Fruit fly (Drosophila melanogaster) whole organism, prepupa: ENCODE results near the gene CG31952.
A peak's percentile ranks its signal among the peaks of the same experiment; 100 is the strongest.

ENCODE experiments used
- Blimp-1 ChIP-seq: fragments of 200-800 bp; sonication (Bioruptor generic); optimal IDR thresholded peaks from 3 replicates; lab custom pipeline; 2017; ENCODE audit warnings: missing biosample characterization, missing genetic modification characterization, mild to moderate bottlenecking, moderate library complexity, missing genetic modification reagents
- CG10631 ChIP-seq: fragments of 200-800 bp; sonication (Bioruptor generic); optimal IDR thresholded peaks from 2 replicates; lab custom pipeline; 2016; ENCODE audit warnings: missing biosample characterization, missing genetic modification characterization
- CG11294 ChIP-seq: fragments of 200-800 bp; sonication (Bioruptor generic); IDR thresholded peaks from 2 replicates; pipeline ENCODE4 v1.3.6; 2022; ENCODE audit warnings: missing biosample characterization, missing genetic modification characterization
- CG11762 ChIP-seq: fragments of 200-800 bp; sonication (Bioruptor generic); optimal IDR thresholded peaks from 3 replicates; lab custom pipeline; 2016; ENCODE audit warnings: missing biosample characterization, missing genetic modification characterization; ENCODE audit not compliant: insufficient read depth
- CG11902 ChIP-seq: fragments of 200-800 bp; sonication (Bioruptor generic); optimal IDR thresholded peaks from 3 replicates; lab custom pipeline; 2016; ENCODE audit warnings: missing biosample characterization, missing genetic modification characterization
- CG15336 ChIP-seq: fragments of 200-800 bp; sonication (Bioruptor generic); IDR thresholded peaks from 2 replicates; pipeline ENCODE4 v1.3.6; 2022; ENCODE audit warnings: missing biosample characterization, missing genetic modification characterization
- CG1621 ChIP-seq: fragments of 200-800 bp; sonication (Bioruptor generic); optimal IDR thresholded peaks from 3 replicates; lab custom pipeline; 2018; ENCODE audit warnings: missing biosample characterization, mild to moderate bottlenecking, missing genetic modification characterization
- CG16779 ChIP-seq: fragments of 200-800 bp; sonication (Bioruptor generic); optimal IDR thresholded peaks from 3 replicates; lab custom pipeline; 2017; ENCODE audit warnings: missing biosample characterization, mild to moderate bottlenecking, missing genetic modification characterization
- CG3032 ChIP-seq: fragments of 200-800 bp; optimal IDR thresholded peaks from 2 replicates; lab custom pipeline; 2019; ENCODE audit warnings: missing biosample characterization, mild to moderate bottlenecking, missing genetic modification characterization, moderate library complexity
- CG31627 ChIP-seq: fragments of 200-800 bp; sonication (Bioruptor generic); optimal IDR thresholded peaks from 3 replicates; lab custom pipeline; 2016; ENCODE audit warnings: missing biosample characterization, missing genetic modification characterization
- CG32006 ChIP-seq: fragments of 200-800 bp; sonication (Bioruptor generic); optimal IDR thresholded peaks from 3 replicates; lab custom pipeline; 2017; ENCODE audit warnings: missing biosample characterization, mild to moderate bottlenecking, missing genetic modification characterization
- CG34406 ChIP-seq: fragments of 200-800 bp; sonication (Bioruptor generic); optimal IDR thresholded peaks from 3 replicates; lab custom pipeline; 2016; ENCODE audit warnings: missing biosample characterization, missing genetic modification characterization
- CG3919 ChIP-seq: fragments of 200-800 bp; sonication (Bioruptor generic); optimal IDR thresholded peaks from 3 replicates; lab custom pipeline; 2016; ENCODE audit warnings: missing biosample characterization, missing genetic modification characterization
- CG6163 ChIP-seq: fragments of 200-800 bp; sonication (Bioruptor generic); IDR thresholded peaks from 3 replicates; pipeline ENCODE4 v1.3.6; 2022; ENCODE audit warnings: missing biosample characterization, missing genetic modification characterization
- CG6276 ChIP-seq: fragments of 200-800 bp; sonication (Bioruptor generic); optimal IDR thresholded peaks from 2 replicates; lab custom pipeline; 2017; ENCODE audit warnings: missing biosample characterization, mild to moderate bottlenecking, missing genetic modification characterization
- CG6792 ChIP-seq: fragments of 200-800 bp; sonication (Bioruptor generic); optimal IDR thresholded peaks from 3 replicates; lab custom pipeline; 2016; ENCODE audit warnings: missing biosample characterization, missing genetic modification characterization
- CG6854 ChIP-seq: fragments of 200-800 bp; sonication (Bioruptor generic); optimal IDR thresholded peaks from 2 replicates; lab custom pipeline; 2017; ENCODE audit warnings: missing biosample characterization, mild to moderate bottlenecking, missing genetic modification characterization
- CG7368 ChIP-seq: fragments of 200-800 bp; sonication (Bioruptor generic); optimal IDR thresholded peaks from 3 replicates; lab custom pipeline; 2016; ENCODE audit warnings: missing biosample characterization, missing genetic modification characterization
- CG8119 ChIP-seq: fragments of 200-800 bp; sonication (Bioruptor generic); IDR thresholded peaks from 3 replicates; pipeline ENCODE4 v1.3.6; 2022; ENCODE audit warnings: missing biosample characterization, missing genetic modification characterization
- CG8319 ChIP-seq: fragments of 200-800 bp; sonication (Bioruptor generic); optimal IDR thresholded peaks from 3 replicates; lab custom pipeline; 2016; ENCODE audit warnings: missing biosample characterization, missing genetic modification characterization
- CG8632 ChIP-seq: fragments of 200-800 bp; sonication (Bioruptor generic); optimal IDR thresholded peaks from 3 replicates; lab custom pipeline; 2016; ENCODE audit warnings: missing biosample characterization, missing genetic modification characterization
- CG9139 ChIP-seq: fragments of 200-800 bp; sonication (Bioruptor generic); optimal IDR thresholded peaks from 3 replicates; lab custom pipeline; 2017; ENCODE audit warnings: missing biosample characterization, mild to moderate bottlenecking, missing genetic modification characterization
- Eip78C ChIP-seq: fragments of 200-800 bp; sonication (Bioruptor generic); peaks from one replicate; lab custom pipeline; 2016; ENCODE audit warnings: missing biosample characterization, missing genetic modification characterization
- Eip93F ChIP-seq: fragments of 200-800 bp; sonication (Bioruptor generic); optimal IDR thresholded peaks from 2 replicates; lab custom pipeline; 2016; ENCODE audit warnings: missing biosample characterization, mild to moderate bottlenecking, missing genetic modification characterization
- Ets21C ChIP-seq: fragments of 200-800 bp; sonication (Bioruptor generic); optimal IDR thresholded peaks from 3 replicates; lab custom pipeline; 2016; ENCODE audit warnings: missing biosample characterization, missing genetic modification characterization
- Ets96B ChIP-seq: fragments of 200-800 bp; optimal IDR thresholded peaks from 2 replicates; lab custom pipeline; 2019; ENCODE audit warnings: missing biosample characterization, mild to moderate bottlenecking, missing genetic modification characterization, moderate library complexity
- Gug ChIP-seq: fragments of 200-800 bp; sonication (Bioruptor generic); IDR thresholded peaks from 2 replicates; pipeline ENCODE4 v1.3.6; 2022; ENCODE audit warnings: missing biosample characterization, missing genetic modification characterization
- Hr38 ChIP-seq: sonication (Bioruptor generic); optimal IDR thresholded peaks from 2 replicates; lab custom pipeline; 2016; ENCODE audit warnings: missing biosample characterization, missing genetic modification characterization
- Hr39 ChIP-seq: fragments of 200-800 bp; sonication (Bioruptor generic); optimal IDR thresholded peaks from 2 replicates; lab custom pipeline; 2016; ENCODE audit warnings: missing biosample characterization, missing genetic modification characterization
- Lpt ChIP-seq: fragments of 200-800 bp; sonication (Bioruptor generic); optimal IDR thresholded peaks from 3 replicates; lab custom pipeline; 2016; ENCODE audit warnings: missing biosample characterization, missing genetic modification characterization
- Sox14 ChIP-seq: fragments of 200-800 bp; sonication (Bioruptor generic); optimal IDR thresholded peaks from 3 replicates; lab custom pipeline; 2016; ENCODE audit warnings: missing biosample characterization, missing genetic modification characterization
- Sox15 ChIP-seq: fragments of 200-800 bp; sonication (Bioruptor generic); optimal IDR thresholded peaks from 3 replicates; lab custom pipeline; 2016; ENCODE audit warnings: missing biosample characterization, missing genetic modification characterization
- achi ChIP-seq: fragments of 200-800 bp; sonication (Bioruptor generic); optimal IDR thresholded peaks from 3 replicates; lab custom pipeline; 2016; ENCODE audit warnings: missing biosample characterization, missing genetic modification characterization
- cyc ChIP-seq: fragments of 200-800 bp; sonication (Bioruptor generic); optimal IDR thresholded peaks from 3 replicates; lab custom pipeline; 2016; ENCODE audit warnings: missing biosample characterization, missing genetic modification characterization
- dac ChIP-seq: fragments of 200-800 bp; sonication (Bioruptor generic); optimal IDR thresholded peaks from 2 replicates; lab custom pipeline; 2017; ENCODE audit warnings: missing biosample characterization, mild to moderate bottlenecking, missing genetic modification characterization
- dsx ChIP-seq: fragments of 200-800 bp; optimal IDR thresholded peaks from 3 replicates; lab custom pipeline; 2019; ENCODE audit warnings: missing biosample characterization, mild to moderate bottlenecking, missing genetic modification characterization, moderate library complexity; ENCODE audit not compliant: poor library complexity, severe bottlenecking
- eg ChIP-seq: fragments of 200-800 bp; sonication (Bioruptor generic); IDR thresholded peaks from 3 replicates; pipeline ENCODE4 v1.3.6; 2022; ENCODE audit warnings: missing biosample characterization, missing genetic modification characterization
- esn ChIP-seq: fragments of 200-800 bp; sonication (Bioruptor generic); optimal IDR thresholded peaks from 2 replicates; lab custom pipeline; 2016; ENCODE audit warnings: missing biosample characterization, mild to moderate bottlenecking, missing genetic modification characterization, moderate library complexity
- fd59A ChIP-seq: fragments of 200-800 bp; sonication (Bioruptor generic); optimal IDR thresholded peaks from 2 replicates; lab custom pipeline; 2017; ENCODE audit warnings: missing biosample characterization, mild to moderate bottlenecking, missing genetic modification characterization, missing genetic modification reagents
- fd85E ChIP-seq: fragments of 200-800 bp; sonication (Bioruptor generic); optimal IDR thresholded peaks from 3 replicates; lab custom pipeline; 2016; ENCODE audit warnings: missing biosample characterization, missing genetic modification characterization
- fkh ChIP-seq: fragments of 200-800 bp; sonication (Bioruptor generic); optimal IDR thresholded peaks from 3 replicates; lab custom pipeline; 2017; ENCODE audit warnings: missing biosample characterization, mild to moderate bottlenecking, missing genetic modification characterization, moderate library complexity
- lz ChIP-seq: fragments of 200-800 bp; sonication (Bioruptor generic); optimal IDR thresholded peaks from 3 replicates; lab custom pipeline; 2016; ENCODE audit warnings: missing biosample characterization, missing genetic modification characterization
- net ChIP-seq: fragments of 200-800 bp; sonication (Bioruptor generic); optimal IDR thresholded peaks from 3 replicates; lab custom pipeline; 2016; ENCODE audit warnings: missing biosample characterization, missing genetic modification characterization
- salr ChIP-seq, 2 experiments: fragments of 200-800 bp; sonication (Bioruptor generic); optimal IDR thresholded peaks; 3 replicates each; lab custom pipeline; 2016 to 2018; ENCODE audit warnings: missing biosample characterization in 2 of 2, missing genetic modification characterization in 2 of 2, mild to moderate bottlenecking in 1 of 2
- spab ChIP-seq: fragments of 200-800 bp; sonication (Bioruptor generic); optimal IDR thresholded peaks from 2 replicates; lab custom pipeline; 2017; ENCODE audit warnings: missing biosample characterization, mild to moderate bottlenecking, missing genetic modification characterization, missing genetic modification reagents
- ss ChIP-seq, 2 experiments: fragments of 200-800 bp; sonication (Bioruptor generic); optimal IDR thresholded peaks; 2 replicates in 1 of 2; 3 replicates in 1 of 2; lab custom pipeline; 2017 to 2018; ENCODE audit warnings: mild to moderate bottlenecking in 2 of 2, missing biosample characterization in 2 of 2, missing genetic modification characterization in 2 of 2, moderate library complexity in 1 of 2
- vri ChIP-seq: fragments of 200-800 bp; sonication (Bioruptor generic); optimal IDR thresholded peaks from 3 replicates; lab custom pipeline; 2016; ENCODE audit warnings: missing biosample characterization, mild to moderate bottlenecking, missing genetic modification characterization

The CG31952 gene

DNA sequence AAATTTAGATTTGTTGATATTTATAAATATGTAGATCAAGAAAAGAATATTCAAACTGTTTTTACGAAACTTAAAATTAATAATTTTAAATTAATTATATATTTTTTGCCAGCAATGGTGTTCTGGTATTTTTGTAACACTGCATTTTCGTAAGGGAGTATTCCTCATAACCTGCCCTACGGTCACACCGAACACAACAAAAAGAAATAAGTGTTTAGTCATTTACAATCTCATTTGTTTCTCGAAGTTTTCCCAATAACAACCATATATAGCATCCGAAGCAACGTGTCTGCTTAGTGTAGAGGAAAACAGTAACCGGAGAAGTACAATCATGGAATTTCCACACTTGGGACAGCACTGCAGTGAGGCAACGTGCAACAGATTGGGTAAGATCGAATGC, 35.8 kb downstream of the CG31952 start, which contains the start of gene CG12795:
TSS of gene CG12795 (plus strand) at position 181 of the 400 bp plus-strand sequence.
- no peak for TF ChIP-seq dac (GFP tag; lab: Kevin White, UChicago)
- TF ChIP-seq CG9139, result no peak
- peak; percentile 6 for TF ChIP-seq CG6854 (GFP tag; lab: Kevin White, UChicago)

DNA sequence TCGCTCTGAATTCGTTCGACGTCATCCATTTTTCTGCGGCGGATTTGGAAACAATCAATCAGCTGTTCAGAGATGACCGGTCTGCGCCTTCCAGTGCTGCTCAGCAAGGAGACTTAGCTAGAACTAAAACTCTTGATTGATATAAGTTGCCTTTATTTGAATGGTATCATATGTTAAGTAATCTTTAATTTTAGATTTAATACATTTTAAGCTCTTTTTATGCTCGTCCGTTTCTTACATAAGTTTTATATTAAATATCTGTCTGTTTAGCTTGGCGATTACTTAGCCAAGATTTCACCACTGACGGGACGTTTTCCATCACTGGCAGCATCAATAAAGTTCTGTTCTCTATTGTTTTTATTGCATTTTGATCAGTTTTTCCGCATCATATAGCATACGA, 40.5 kb downstream of the CG31952 start, which contains the start of the genes Cog3 and Sec5:
TSS of gene Cog3 (minus strand) at position 58 of the 400 bp plus-strand sequence.
TSS of gene Sec5 (plus strand) at position 296 of the 400 bp plus-strand sequence.
- TF ChIP-seq fd59A, result peak; percentile 37
- no peak for TF ChIP-seq CG6792 (GFP tag; lab: Kevin White, UChicago)
- TF ChIP-seq vri, result no peak
- TF ChIP-seq Eip93F (GFP tag; lab: Kevin White, UChicago), result no peak
- TF ChIP-seq CG34406 (GFP tag; lab: Kevin White, UChicago), result no peak
- peak; percentile 36 for TF ChIP-seq CG11902 (GFP tag; lab: Kevin White, UChicago)
- TF ChIP-seq CG8632 (GFP tag; lab: Kevin White, UChicago), result no peak
- peak; percentile 41; the same call in 1 of the 3 replicates for TF ChIP-seq eg
- no peak for TF ChIP-seq CG9139
- TF ChIP-seq CG6854 (GFP tag; lab: Kevin White, UChicago), result peak; percentile 52
- no peak for TF ChIP-seq CG3919 (GFP tag; lab: Kevin White, UChicago)
- TF ChIP-seq CG8319 (GFP tag; lab: Kevin White, UChicago), result no peak
- peak; percentile 66 for TF ChIP-seq lz
- no peak for TF ChIP-seq Eip78C (GFP tag; lab: Kevin White, UChicago)
- TF ChIP-seq CG15336 (GFP tag; lab: Robert Waterston, UW), result no peak
- no peak for TF ChIP-seq ss (GFP tag; optimal IDR thresholded peaks at IDR 0.05; lab: Kevin White, UChicago)
- peak; percentile 71 for TF ChIP-seq CG3032 (tag; lab: Kevin White, UChicago)
- no peak for TF ChIP-seq Ets21C (GFP tag; lab: Kevin White, UChicago)
- TF ChIP-seq CG32006, result no peak
- no peak for TF ChIP-seq fkh (GFP tag; lab: Kevin White, UChicago)
- no peak for TF ChIP-seq spab (GFP tag; lab: Kevin White, UChicago)
- no peak for TF ChIP-seq CG16779 (tag; lab: Kevin White, UChicago)
- peak; percentile 77 for TF ChIP-seq esn
- TF ChIP-seq CG11294 (GFP tag; lab: Robert Waterston, UW), result no peak; the same call in 1 of the 2 replicates
- TF ChIP-seq Ets96B (tag; lab: Kevin White, UChicago), result peak; percentile 49
- peak; percentile 35 for TF ChIP-seq cyc (GFP tag; lab: Kevin White, UChicago)
- TF ChIP-seq Lpt (GFP tag; lab: Kevin White, UChicago), result no peak
- no peak for TF ChIP-seq dsx (GFP tag; lab: Kevin White, UChicago)
- TF ChIP-seq Hr38 (GFP tag; lab: Kevin White, UChicago), result no peak
- TF ChIP-seq CG7368, result no peak
- no peak for TF ChIP-seq dac (GFP tag; lab: Kevin White, UChicago)
- TF ChIP-seq CG11762 (GFP tag; lab: Kevin White, UChicago), result no peak
- no peak for TF ChIP-seq Blimp-1 (GFP tag; lab: Kevin White, UChicago)
- TF ChIP-seq Sox14 (GFP tag; lab: Kevin White, UChicago), result peak; percentile 80
- no peak for TF ChIP-seq CG10631 (GFP tag; lab: Kevin White, UChicago)
- no peak for TF ChIP-seq Sox15 (GFP tag; lab: Kevin White, UChicago)
- TF ChIP-seq CG1621 (tag; lab: Kevin White, UChicago), result no peak
- TF ChIP-seq fd85E (GFP tag; lab: Kevin White, UChicago), result no peak
- TF ChIP-seq CG6276 (GFP tag; lab: Kevin White, UChicago), result no peak
- peak; percentile 58; the same call in 1 of the 3 replicates for TF ChIP-seq CG8119 (GFP tag; lab: Robert Waterston, UW)
- TF ChIP-seq salr (GFP tag; optimal IDR thresholded peaks at IDR 0.05; lab: Kevin White, UChicago), result peak in 1 of 2 experiments; percentile 23
- no peak for TF ChIP-seq CG6163 (GFP tag; lab: Robert Waterston, UW)
- no peak for TF ChIP-seq net (GFP tag; lab: Kevin White, UChicago)
- TF ChIP-seq CG31627 (GFP tag; lab: Kevin White, UChicago), result peak; percentile 52
- TF ChIP-seq Hr39 (GFP tag; lab: Kevin White, UChicago), result no peak
- TF ChIP-seq Gug, result peak; percentile 31; the same call in 1 of the 2 replicates
- no peak for TF ChIP-seq achi (GFP tag; lab: Kevin White, UChicago)
